Fruit fly (Drosophila melanogaster) Kc167 (cell line): ENCODE results near the gene Atf3.

Source experiments
- Myc ChIP-seq: fragments of >200 bp; optimal IDR thresholded peaks from 2 replicates; lab custom pipeline; 2017; ENCODE audit warnings: missing external identifiers
- Sin3A ChIP-seq: fragments of >200 bp; optimal IDR thresholded peaks from 2 replicates; lab custom pipeline; 2018; ENCODE audit warnings: missing external identifiers
- h ChIP-seq: fragments of >200 bp; optimal IDR thresholded peaks from 3 replicates; lab custom pipeline; 2018; ENCODE audit warnings: missing external identifiers
- insv ChIP-seq: fragments of >200 bp; optimal IDR thresholded peaks from 3 replicates; lab custom pipeline; 2018; ENCODE audit warnings: missing external identifiers
- psq ChIP-seq: fragments of >200 bp; optimal IDR thresholded peaks from 2 replicates; lab custom pipeline; 2017; ENCODE audit warnings: missing external identifiers
- ttk ChIP-seq: sonication (Bioruptor generic); optimal IDR thresholded peaks from 2 replicates; lab custom pipeline; 2017; ENCODE audit warnings: missing external identifiers

DNA sequence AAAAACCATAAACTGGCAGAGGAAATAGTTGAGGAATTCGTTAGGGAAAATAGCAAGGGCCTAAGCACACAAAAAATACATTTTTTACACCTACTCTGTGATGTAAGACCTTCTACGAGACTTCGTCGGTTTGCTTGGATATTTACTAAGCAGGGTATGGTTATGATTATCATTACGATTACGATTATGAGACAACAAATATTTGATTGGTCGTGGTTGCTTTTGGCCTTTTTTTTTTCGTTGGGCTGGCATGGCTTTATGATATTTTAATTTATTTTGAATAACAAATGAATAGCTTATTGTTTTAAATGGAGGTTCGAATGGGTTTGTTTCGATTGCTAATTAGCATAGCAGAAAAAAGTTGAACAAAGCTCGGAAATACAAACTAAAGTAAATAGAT is 10.5 kb downstream of the Atf3 start:
- no peak for TF ChIP-seq Sin3A (lab: Kevin White, UChicago)
- TF ChIP-seq Myc (lab: Kevin White, UChicago), result no peak
- TF ChIP-seq psq (lab: Kevin White, UChicago), result no peak
- no peak for TF ChIP-seq h
- TF ChIP-seq insv (lab: Kevin White, UChicago), result no peak
- TF ChIP-seq ttk (lab: Kevin White, UChicago), result no peak
